Fruit fly (Drosophila melanogaster) whole organism, embryonic: ENCODE measurements around the gene fok.
A peak's percentile ranks its signal among the peaks of the same experiment; 100 is the strongest.

ENCODE experiments used
- Ada2b ChIP-seq: fragments of 200-800 bp; sonication (Bioruptor generic); IDR thresholded peaks from 2 replicates; pipeline ENCODE4 v1.3.6; 2022; ENCODE audit warnings: missing biosample characterization, missing genetic modification characterization
- Adf1 ChIP-seq: fragments of 200-800 bp; sonication (Bioruptor generic); IDR thresholded peaks from 2 replicates; pipeline ENCODE4 v1.3.6; 2022; ENCODE audit warnings: missing biosample characterization, missing genetic modification characterization
- CG10321 ChIP-seq: fragments of 200-800 bp; sonication (Bioruptor generic); IDR thresholded peaks from 2 replicates; pipeline ENCODE4 v1.3.6; 2022; ENCODE audit warnings: missing biosample characterization, missing genetic modification characterization
- CG12071 ChIP-seq: fragments of 200-800 bp; sonication (Bioruptor generic); optimal IDR thresholded peaks from 3 replicates; lab custom pipeline; 2018; ENCODE audit warnings: missing biosample characterization, mild to moderate bottlenecking, missing genetic modification characterization
- CG12942 ChIP-seq: fragments of 200-800 bp; sonication (Bioruptor generic); optimal IDR thresholded peaks from 3 replicates; lab custom pipeline; 2016; ENCODE audit warnings: missing biosample characterization, missing genetic modification characterization
- CG14860 ChIP-seq: fragments of 200-800 bp; sonication (Bioruptor generic); IDR thresholded peaks from 3 replicates; pipeline ENCODE4 v1.3.6; 2022; ENCODE audit warnings: missing biosample characterization, missing genetic modification characterization; ENCODE audit not compliant: partially characterized antibody
- CG16863 ChIP-seq: fragments of 200-800 bp; sonication (Bioruptor generic); optimal IDR thresholded peaks from 3 replicates; lab custom pipeline; 2016; ENCODE audit warnings: missing biosample characterization, missing genetic modification characterization
- CG1832 ChIP-seq: fragments of 200-800 bp; sonication (Bioruptor generic); optimal IDR thresholded peaks from 2 replicates; lab custom pipeline; 2017; ENCODE audit warnings: missing biosample characterization, mild to moderate bottlenecking, missing genetic modification characterization, inconsistent platforms
- CG3163 ChIP-seq: fragments of 200-800 bp; sonication (Bioruptor generic); optimal IDR thresholded peaks from 3 replicates; lab custom pipeline; 2016; ENCODE audit warnings: missing biosample characterization, missing genetic modification characterization
- CG3995 ChIP-seq: fragments of 200-800 bp; sonication (Bioruptor generic); optimal IDR thresholded peaks from 3 replicates; lab custom pipeline; 2016; ENCODE audit warnings: missing biosample characterization, missing genetic modification characterization
- CG4730 ChIP-seq: fragments of 200-800 bp; sonication (Bioruptor generic); IDR thresholded peaks from 2 replicates; pipeline ENCODE4 v1.3.6; 2022; ENCODE audit warnings: missing biosample characterization, missing genetic modification characterization
- CG4854 ChIP-seq: fragments of 200-800 bp; sonication (Bioruptor generic); optimal IDR thresholded peaks from 2 replicates; lab custom pipeline; 2016; ENCODE audit warnings: missing biosample characterization, missing genetic modification characterization, inconsistent platforms
- CG5953 ChIP-seq: fragments of 200-800 bp; sonication (Bioruptor generic); IDR thresholded peaks from 2 replicates; pipeline ENCODE4 v1.3.6; 2022; ENCODE audit warnings: missing biosample characterization, missing genetic modification characterization
- CG6654 ChIP-seq: fragments of 200-800 bp; sonication (Bioruptor generic); optimal IDR thresholded peaks from 2 replicates; lab custom pipeline; 2017; ENCODE audit warnings: missing biosample characterization, mild to moderate bottlenecking, missing genetic modification characterization
- CG8924 ChIP-seq: fragments of 200-800 bp; optimal IDR thresholded peaks from 3 replicates; lab custom pipeline; 2019; ENCODE audit warnings: missing biosample characterization, mild to moderate bottlenecking, missing genetic modification characterization, moderate library complexity
- CG9932 ChIP-seq: fragments of 200-800 bp; sonication (Bioruptor generic); IDR thresholded peaks from 2 replicates; pipeline ENCODE4 v1.3.6; 2022; ENCODE audit warnings: missing biosample characterization, missing genetic modification characterization
- CTCF ChIP-seq: fragments of 200-800 bp; sonication (Bioruptor generic); optimal IDR thresholded peaks from 2 replicates; lab custom pipeline; 2017; ENCODE audit warnings: missing biosample characterization, mild to moderate bottlenecking, missing genetic modification characterization, moderate library complexity
- D19A ChIP-seq: fragments of 200-800 bp; optimal IDR thresholded peaks from 3 replicates; lab custom pipeline; 2019; ENCODE audit warnings: missing biosample characterization, mild to moderate bottlenecking, missing genetic modification characterization, moderate library complexity
- D19B ChIP-seq: fragments of 200-800 bp; sonication (Bioruptor generic); optimal IDR thresholded peaks from 2 replicates; lab custom pipeline; 2017; ENCODE audit warnings: missing biosample characterization, mild to moderate bottlenecking, missing genetic modification characterization
- Dek ChIP-seq: fragments of 200-800 bp; sonication (Bioruptor generic); optimal IDR thresholded peaks from 3 replicates; lab custom pipeline; 2019; ENCODE audit warnings: missing biosample characterization, mild to moderate bottlenecking, missing genetic modification characterization, moderate library complexity
- E2f2 ChIP-seq: fragments of 200-800 bp; sonication (Bioruptor generic); IDR thresholded peaks from 2 replicates; pipeline ENCODE4 v1.3.6; 2022; ENCODE audit warnings: missing biosample characterization, missing genetic modification characterization
- Ets97D ChIP-seq: fragments of 200-800 bp; sonication (Bioruptor generic); optimal IDR thresholded peaks from 3 replicates; lab custom pipeline; 2016; ENCODE audit warnings: missing biosample characterization, missing genetic modification characterization
- NC2β ChIP-seq: fragments of 200-800 bp; sonication (Bioruptor generic); optimal IDR thresholded peaks from 2 replicates; lab custom pipeline; 2016; ENCODE audit warnings: missing biosample characterization, missing genetic modification characterization
- NFAT ChIP-seq: fragments of 200-800 bp; sonication (Bioruptor generic); IDR thresholded peaks from 2 replicates; pipeline ENCODE4 v1.3.6; 2022; ENCODE audit warnings: missing biosample characterization, missing genetic modification characterization
- Oli ChIP-seq: fragments of 200-800 bp; sonication (Bioruptor generic); optimal IDR thresholded peaks from 2 replicates; lab custom pipeline; 2018; ENCODE audit warnings: missing biosample characterization, mild to moderate bottlenecking, missing genetic modification characterization, moderate library complexity
- Sry-β ChIP-seq: fragments of 200-800 bp; sonication (Bioruptor generic); optimal IDR thresholded peaks from 2 replicates; lab custom pipeline; 2018; ENCODE audit warnings: missing biosample characterization, mild to moderate bottlenecking, missing genetic modification characterization, moderate library complexity
- Stat92E ChIP-seq, 3 experiments: fragments of >200 bp in 2 of 3; fragments of 200-800 bp in 1 of 3; sonication (Bioruptor generic) in 1 of 3; optimal IDR thresholded peaks; 2 replicates each; lab custom pipeline; 2017 to 2019; ENCODE audit warnings: missing biosample characterization in 3 of 3, missing genetic modification characterization in 3 of 3, mild to moderate bottlenecking in 1 of 3, moderate library complexity in 1 of 3
- YL-1 ChIP-seq: fragments of 200-800 bp; sonication (Bioruptor generic); optimal IDR thresholded peaks from 3 replicates; lab custom pipeline; 2017; ENCODE audit warnings: missing biosample characterization, mild to moderate bottlenecking, missing genetic modification characterization
- abd-A ChIP-seq: fragments of 200-800 bp; sonication (Bioruptor generic); optimal IDR thresholded peaks from 3 replicates; lab custom pipeline; 2019; ENCODE audit warnings: missing biosample characterization, mild to moderate bottlenecking, missing genetic modification characterization, moderate library complexity
- al ChIP-seq: fragments of 200-800 bp; sonication (Bioruptor generic); IDR thresholded peaks from 2 replicates; pipeline ENCODE4 v1.3.6; 2022; ENCODE audit warnings: missing biosample characterization, missing genetic modification characterization
- ap ChIP-seq: fragments of 200-800 bp; sonication (Bioruptor generic); IDR thresholded peaks from 2 replicates; pipeline ENCODE4 v1.3.6; 2022; ENCODE audit warnings: missing biosample characterization, missing genetic modification characterization
- bowl ChIP-seq: fragments of 200-800 bp; sonication (Bioruptor generic); IDR thresholded peaks from 2 replicates; pipeline ENCODE4 v1.3.6; 2022; ENCODE audit warnings: missing biosample characterization, missing genetic modification characterization
- cato ChIP-seq: fragments of 200-800 bp; sonication (Bioruptor generic); optimal IDR thresholded peaks from 2 replicates; lab custom pipeline; 2016; ENCODE audit warnings: missing biosample characterization, missing genetic modification characterization, borderline replicate concordance
- cg ChIP-seq: fragments of 200-800 bp; sonication (Bioruptor generic); optimal IDR thresholded peaks from 3 replicates; lab custom pipeline; 2019; ENCODE audit warnings: missing biosample characterization, mild to moderate bottlenecking, missing genetic modification characterization, moderate library complexity
- ci ChIP-seq: fragments of 200-800 bp; sonication (Bioruptor generic); IDR thresholded peaks from 3 replicates; pipeline ENCODE4 v1.3.6; 2022; ENCODE audit warnings: missing biosample characterization, missing genetic modification characterization
- crp ChIP-seq, 2 experiments: fragments of 200-800 bp; sonication (Bioruptor generic); optimal IDR thresholded peaks; 2 replicates in 1 of 2; 3 replicates in 1 of 2; lab custom pipeline; 2017; ENCODE audit warnings: missing biosample characterization in 2 of 2, missing genetic modification characterization in 2 of 2, mild to moderate bottlenecking in 1 of 2, moderate library complexity in 1 of 2
- dan ChIP-seq: fragments of 200-800 bp; sonication (Bioruptor generic); IDR thresholded peaks from 2 replicates; pipeline ENCODE4 v1.3.6; 2022; ENCODE audit warnings: missing biosample characterization, missing genetic modification characterization
- gcm2 ChIP-seq: fragments of 200-800 bp; sonication (Bioruptor generic); optimal IDR thresholded peaks from 2 replicates; lab custom pipeline; 2016; ENCODE audit warnings: missing biosample characterization, missing genetic modification characterization
- gfzf ChIP-seq: fragments of 200-800 bp; sonication (Bioruptor generic); optimal IDR thresholded peaks from 2 replicates; lab custom pipeline; 2016; ENCODE audit warnings: missing biosample characterization, mild to moderate bottlenecking, missing genetic modification characterization, moderate library complexity
- grau ChIP-seq: fragments of 200-800 bp; optimal IDR thresholded peaks from 3 replicates; lab custom pipeline; 2019; ENCODE audit warnings: missing biosample characterization, mild to moderate bottlenecking, missing genetic modification characterization, moderate library complexity
- nerfin-2 ChIP-seq: fragments of 200-800 bp; sonication (Bioruptor generic); IDR thresholded peaks from 2 replicates; pipeline ENCODE4 v1.3.6; 2022; ENCODE audit warnings: missing biosample characterization, missing genetic modification characterization; ENCODE audit not compliant: partially characterized antibody
- odd ChIP-seq: fragments of 200-800 bp; sonication (Bioruptor generic); optimal IDR thresholded peaks from 2 replicates; lab custom pipeline; 2017; ENCODE audit warnings: missing biosample characterization, mild to moderate bottlenecking, missing genetic modification characterization
- pfk ChIP-seq: fragments of 200-800 bp; sonication (Bioruptor generic); optimal IDR thresholded peaks from 2 replicates; lab custom pipeline; 2018; ENCODE audit warnings: missing biosample characterization, mild to moderate bottlenecking, missing genetic modification characterization, moderate library complexity
- phol ChIP-seq: fragments of 200-800 bp; sonication (Bioruptor generic); optimal IDR thresholded peaks from 3 replicates; lab custom pipeline; 2018; ENCODE audit warnings: missing biosample characterization, mild to moderate bottlenecking, missing genetic modification characterization, moderate library complexity
- pros ChIP-seq: fragments of 200-800 bp; sonication (Bioruptor generic); optimal IDR thresholded peaks from 3 replicates; lab custom pipeline; 2019; ENCODE audit warnings: missing biosample characterization, mild to moderate bottlenecking, missing genetic modification characterization, moderate library complexity
- sc ChIP-seq, 3 experiments: fragments of >200 bp in 2 of 3; fragments of 200-800 bp in 1 of 3; sonication (Bioruptor generic) in 1 of 3; optimal IDR thresholded peaks; 2 replicates in 2 of 3; 3 replicates in 1 of 3; lab custom pipeline; 2017; ENCODE audit warnings: mild to moderate bottlenecking in 1 of 3, missing biosample characterization in 1 of 3, missing genetic modification characterization in 1 of 3, missing genetic modification reagents in 1 of 3
- so ChIP-seq: fragments of 200-800 bp; sonication (Bioruptor generic); IDR thresholded peaks from 3 replicates; pipeline ENCODE4 v1.3.6; 2022; ENCODE audit warnings: missing biosample characterization, missing genetic modification characterization
- tio ChIP-seq: fragments of 200-800 bp; sonication (Bioruptor generic); optimal IDR thresholded peaks from 2 replicates; lab custom pipeline; 2017; ENCODE audit warnings: missing biosample characterization, missing genetic modification characterization, inconsistent platforms
- ttk ChIP-seq: fragments of 200-800 bp; sonication (Bioruptor generic); IDR thresholded peaks from 2 replicates; pipeline ENCODE4 v2.1.2; 2022; ENCODE audit warnings: missing biosample characterization, missing genetic modification characterization
- twi ChIP-seq: fragments of 200-800 bp; optimal IDR thresholded peaks from 2 replicates; lab custom pipeline; 2019; ENCODE audit warnings: missing biosample characterization, mild to moderate bottlenecking, missing genetic modification characterization, moderate library complexity

fok gene

DNA sequence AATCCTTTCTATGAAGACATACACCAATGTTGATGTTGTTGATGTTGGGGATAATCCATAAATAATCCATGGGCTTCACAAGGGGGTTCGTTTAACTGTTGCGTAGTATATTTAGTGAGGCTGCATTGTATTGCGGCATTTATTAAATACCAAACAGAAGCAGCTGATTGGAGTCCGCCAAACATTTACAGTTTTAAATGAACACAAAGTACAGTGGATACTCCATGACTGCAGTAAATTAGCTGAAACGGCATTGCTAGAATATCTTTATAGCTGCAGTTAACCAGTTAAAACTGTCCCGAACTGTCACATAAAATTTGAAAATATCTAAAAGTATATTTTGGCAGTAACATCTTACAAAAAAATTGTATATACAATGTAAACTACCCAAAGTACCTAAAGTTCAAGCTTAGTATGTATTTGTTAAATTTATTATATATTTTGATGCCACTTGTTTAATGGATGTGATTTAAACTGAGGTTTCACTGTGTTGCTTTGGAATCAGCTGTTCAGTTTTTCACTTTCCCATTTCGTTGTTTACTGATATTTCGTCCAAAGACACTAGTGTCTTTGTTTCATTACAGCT is 6.3 kb upstream of the fok start, which contains the start of the genes CG10747 and Pyroxd1 (continued):
- TF ChIP-seq Oli = peak; percentile 97
- peak; percentile 91 for TF ChIP-seq E2f2 (GFP tag; lab: Robert Waterston, UW)
- TF ChIP-seq CG4730 = peak; percentile 90
- peak in 1 of 3 experiments; percentile 83 for TF ChIP-seq Stat92E (GFP tag; optimal IDR thresholded peaks at IDR 0.05; lab: Kevin White, UChicago)
- peak; percentile 85 for TF ChIP-seq dan (GFP tag; lab: Robert Waterston, UW)
- TF ChIP-seq CG14860 = no peak
- TF ChIP-seq cg (GFP tag; lab: Kevin White, UChicago) = no peak
- TF ChIP-seq crp (GFP tag; optimal IDR thresholded peaks at IDR 0.05; lab: Kevin White, UChicago) = peak; percentile 88 to 96
- TF ChIP-seq Adf1 (GFP tag; lab: Robert Waterston, UW) = peak; percentile 83
- TF ChIP-seq ci (GFP tag; lab: Robert Waterston, UW) = peak; percentile 92
- peak; percentile 92 for TF ChIP-seq gcm2 (GFP tag; lab: Kevin White, UChicago)
- TF ChIP-seq grau (tag; lab: Kevin White, UChicago) = peak; percentile 100
- peak; percentile 90 for TF ChIP-seq ap (GFP tag; lab: Robert Waterston, UW)
- no peak for TF ChIP-seq CG1832 (GFP tag; lab: Kevin White, UChicago)
- TF ChIP-seq NFAT (GFP tag; lab: Robert Waterston, UW) = peak; percentile 94
- peak; percentile 96 for TF ChIP-seq so (GFP tag; lab: Robert Waterston, UW)
- peak; percentile 85 for TF ChIP-seq NC2β
- TF ChIP-seq CG9932 (GFP tag; lab: Robert Waterston, UW) = peak; percentile 97
- peak; percentile 90 for TF ChIP-seq D19A (tag; lab: Kevin White, UChicago)
- peak; percentile 96 for TF ChIP-seq phol (tag; lab: Kevin White, UChicago)
- TF ChIP-seq abd-A (tag; lab: Kevin White, UChicago) = no peak
- TF ChIP-seq al = peak; percentile 97
- peak; percentile 31 for TF ChIP-seq pros (GFP tag; lab: Kevin White, UChicago)
- TF ChIP-seq CG12071 (GFP tag; lab: Kevin White, UChicago) = peak; percentile 90
- peak; percentile 94 for TF ChIP-seq CG4854 (GFP tag; lab: Kevin White, UChicago)
- peak; percentile 96 for TF ChIP-seq cato (GFP tag; lab: Kevin White, UChicago)
- TF ChIP-seq CG5953 = peak; percentile 78; the same call in 1 of the 2 replicates
- TF ChIP-seq Ets97D = peak; percentile 87
- peak; percentile 98 for TF ChIP-seq Dek (tag; lab: Kevin White, UChicago)
- peak; percentile 96 for TF ChIP-seq YL-1
- peak; percentile 49 for TF ChIP-seq pfk
- no peak for TF ChIP-seq nerfin-2
- peak; percentile 94 for TF ChIP-seq ttk (GFP tag; lab: Robert Waterston, UW)
- no peak for TF ChIP-seq sc (optimal IDR thresholded peaks at IDR 0.05; lab: Kevin White, UChicago)
- peak; percentile 94 for TF ChIP-seq sc (GFP tag; optimal IDR thresholded peaks at IDR 0.05; lab: Kevin White, UChicago)
- peak; percentile 91 for TF ChIP-seq D19B (GFP tag; lab: Kevin White, UChicago)
- TF ChIP-seq CG8924 (tag; lab: Kevin White, UChicago) = peak; percentile 98
- peak; percentile 98 for TF ChIP-seq tio (GFP tag; lab: Kevin White, UChicago)
- TF ChIP-seq gfzf (GFP tag; lab: Kevin White, UChicago) = peak; percentile 78
- peak; percentile 94 for TF ChIP-seq Ada2b (GFP tag; lab: Robert Waterston, UW)
- TF ChIP-seq CG6654 (GFP tag; lab: Kevin White, UChicago) = peak; percentile 93
- TF ChIP-seq bowl (GFP tag; lab: Robert Waterston, UW) = peak; percentile 84
- peak; percentile 21 for TF ChIP-seq Sry-β (GFP tag; lab: Kevin White, UChicago)
- peak; percentile 93 for TF ChIP-seq CG16863 (GFP tag; lab: Kevin White, UChicago)
- TF ChIP-seq CG3995 = peak; percentile 80
- peak; percentile 96 for TF ChIP-seq CG12942 (GFP tag; lab: Kevin White, UChicago)
- peak; percentile 78 for TF ChIP-seq CG10321 (GFP tag; lab: Robert Waterston, UW)
- TF ChIP-seq odd = peak; percentile 97
- TF ChIP-seq CG3163 (GFP tag; lab: Kevin White, UChicago) = peak; percentile 76
- peak; percentile 56 for TF ChIP-seq CTCF (GFP tag; lab: Kevin White, UChicago)
- peak; percentile 94 for TF ChIP-seq twi (tag; lab: Kevin White, UChicago)
